Fruit fly (Drosophila melanogaster) whole organism, pupa: ENCODE data around the gene Wnk.

Experiments used
- CG10348 ChIP-seq: fragments of 200-800 bp; sonication (Bioruptor generic); IDR thresholded peaks from 2 replicates; pipeline ENCODE4 v1.3.6; 2022; ENCODE audit warnings: missing biosample characterization, missing genetic modification characterization
- CG17806 ChIP-seq: fragments of 200-800 bp; sonication (Bioruptor generic); optimal IDR thresholded peaks from 2 replicates; lab custom pipeline; 2018; ENCODE audit warnings: missing biosample characterization, mild to moderate bottlenecking, missing genetic modification characterization, moderate library complexity
- CG8159 ChIP-seq: fragments of 200-800 bp; sonication (Bioruptor generic); optimal IDR thresholded peaks from 3 replicates; lab custom pipeline; 2018; ENCODE audit warnings: missing biosample characterization, mild to moderate bottlenecking, missing genetic modification characterization, moderate library complexity
- CG9948 ChIP-seq: fragments of 200-800 bp; sonication (Bioruptor generic); optimal IDR thresholded peaks from 2 replicates; lab custom pipeline; 2018; ENCODE audit warnings: missing biosample characterization, mild to moderate bottlenecking, missing genetic modification characterization, moderate library complexity
- EcR ChIP-seq: fragments of 200-800 bp; sonication (Bioruptor generic); optimal IDR thresholded peaks from 3 replicates; lab custom pipeline; 2019; ENCODE audit warnings: missing biosample characterization, missing genetic modification characterization, mild to moderate bottlenecking, moderate library complexity, missing genetic modification reagents
- Pif1B ChIP-seq: fragments of 200-800 bp; sonication (Bioruptor generic); optimal IDR thresholded peaks from 3 replicates; lab custom pipeline; 2016; ENCODE audit warnings: missing biosample characterization, missing genetic modification characterization

DNA sequence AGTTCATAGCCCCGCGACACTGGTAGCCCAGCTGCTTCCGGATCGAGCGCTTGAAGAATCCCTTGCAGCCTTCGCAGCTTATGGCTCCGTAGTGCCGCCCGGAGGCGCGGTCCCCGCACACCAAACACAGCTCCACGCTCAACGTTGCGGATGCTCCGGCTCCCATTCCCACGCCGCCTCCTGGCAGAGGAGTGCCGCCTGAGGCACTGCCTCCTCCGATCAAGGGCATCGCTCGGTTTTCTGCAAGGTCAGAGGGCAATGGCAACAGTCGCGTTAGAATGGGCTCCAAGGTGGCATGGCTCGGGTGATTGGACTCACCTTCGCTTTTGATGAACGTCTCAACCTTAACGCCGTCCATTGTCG is 58.2 kb downstream of the Wnk start:
- TF ChIP-seq EcR (GFP tag; lab: Kevin White, UChicago) (no peak), CG10348 (GFP tag; lab: Robert Waterston, UW) (no peak), CG8159 (no peak), CG17806 (no peak), CG9948 (tag; lab: Kevin White, UChicago) (no peak), Pif1B (no peak)
